Worm (Caenorhabditis elegans) whole organism, L4 larva: ENCODE results near the gene R03G8.3.

Experiments
- lir-3 ChIP-seq: sonication (generic microtip); optimal IDR thresholded peaks from 2 replicates; lab custom pipeline; 2016; ENCODE audit warnings: mild to moderate bottlenecking, missing genetic modification characterization, missing compliant biosample characterization
- unc-62 ChIP-seq, 3 experiments: fragments of 150-350 bp in 1 of 3; sonication (generic microtip); optimal IDR thresholded peaks in 2 of 3; peaks in 1 of 3; 1 replicate in 1 of 3; 2 replicates in 2 of 3; lab custom pipeline; 2014 to 2017; ENCODE audit warnings: missing biosample characterization in 3 of 3, missing genetic modification characterization in 3 of 3, missing genetic modification reagents in 3 of 3, missing genotype in 1 of 3
- vab-7 ChIP-seq: fragments of 200-800 bp; sonication (Bioruptor generic); IDR thresholded peaks from 2 replicates; pipeline ENCODE4 v1.3.6; 2022; ENCODE audit warnings: missing genetic modification reagents, missing genetic modification characterization, missing compliant biosample characterization

DNA sequence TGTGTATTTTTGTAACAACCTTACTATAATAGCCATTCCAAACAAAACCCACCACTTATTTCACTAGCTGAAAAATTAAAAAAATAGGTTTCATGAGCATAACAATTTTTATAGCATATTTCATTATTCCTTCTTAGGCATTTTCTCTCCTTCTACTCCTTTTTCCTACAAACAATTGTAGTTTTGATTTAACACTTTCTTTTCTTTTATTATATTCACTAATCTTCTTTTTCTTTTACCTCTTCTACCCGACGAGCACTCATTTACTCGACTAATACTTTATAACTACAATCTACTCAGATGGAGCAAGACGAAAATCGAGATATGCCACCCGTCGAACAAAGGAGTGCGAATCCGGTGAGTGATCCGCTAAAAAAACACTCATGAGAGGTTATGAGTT lies 42.5 kb upstream of the R03G8.3 start, which contains the start of gene C53C7.3:
- no peak for TF ChIP-seq unc-62 (GFP tag; optimal IDR thresholded peaks at IDR 0.05 in 1 of 2; lab: Kevin White, UChicago)
- TF ChIP-seq unc-62 (tag; optimal IDR thresholded peaks at IDR 0.05; lab: Kevin White, UChicago), result no peak
- no peak for TF ChIP-seq vab-7
- TF ChIP-seq lir-3, result no peak
